Worm (Caenorhabditis elegans) whole organism, young adult: ENCODE data around the gene ZK813.5.

Experiments used
- Y67H2A.10 ChIP-seq: fragments of 200-800 bp; sonication (Bioruptor generic); conservative IDR thresholded peaks from 2 replicates; pipeline ENCODE4 v1.3.6; 2022; ENCODE audit warnings: missing genetic modification reagents, missing genetic modification characterization, missing compliant biosample characterization
- Y95B8A.8 ChIP-seq: fragments of 200-800 bp; sonication (Bioruptor generic); IDR thresholded peaks from 2 replicates; pipeline ENCODE4 v1.3.6; 2022; ENCODE audit warnings: missing genetic modification reagents, missing genetic modification characterization, missing compliant biosample characterization
- dpl-1 ChIP-seq: fragments of 150-350 bp; optimal IDR thresholded peaks from 2 replicates; lab custom pipeline; 2014; ENCODE audit warnings: missing biosample characterization, missing genetic modification reagents, missing genetic modification characterization
- hrde-1 ChIP-seq: sonication (generic microtip); optimal IDR thresholded peaks from 2 replicates; lab custom pipeline; 2016; ENCODE audit warnings: missing genetic modification characterization, mild to moderate bottlenecking, missing compliant biosample characterization, moderate library complexity, missing genotype, missing genetic modification reagents, borderline replicate concordance
- rcor-1 ChIP-seq: fragments of 200-800 bp; sonication (Bioruptor generic); IDR thresholded peaks from 2 replicates; pipeline ENCODE4 v1.3.6; 2022; ENCODE audit warnings: missing genetic modification reagents, missing genetic modification characterization, missing compliant biosample characterization
- repo-1 ChIP-seq: sonication (generic microtip); optimal IDR thresholded peaks from 2 replicates; lab custom pipeline; 2017; ENCODE audit warnings: mild to moderate bottlenecking, missing genetic modification characterization, missing compliant biosample characterization
- sdz-38 ChIP-seq: sonication (generic microtip); optimal IDR thresholded peaks from 2 replicates; lab custom pipeline; 2016; ENCODE audit warnings: missing genotype, missing genetic modification characterization, missing compliant biosample characterization
- sea-2 ChIP-seq: fragments of 200-800 bp; sonication (Bioruptor generic); IDR thresholded peaks from 2 replicates; pipeline ENCODE4 v1.3.6; 2022; ENCODE audit warnings: missing genetic modification characterization, missing compliant biosample characterization
- unc-62 ChIP-seq: fragments of 150-350 bp; optimal IDR thresholded peaks from 2 replicates; lab custom pipeline; 2014; ENCODE audit warnings: missing biosample characterization, missing genetic modification reagents, missing genetic modification characterization

ce11 chrX:3411565-3412022, 39.4 kb downstream of the ZK813.5 start, which contains the start of gene unc-78:
- TF ChIP-seq repo-1 (tag; lab: Kevin White, UChicago): no peak
- TF ChIP-seq sdz-38 (tag; lab: Kevin White, UChicago): no peak
- TF ChIP-seq unc-62: no peak
- no peak for TF ChIP-seq hrde-1 (tag; lab: Kevin White, UChicago)
- no peak for TF ChIP-seq rcor-1 (GFP tag; lab: Robert Waterston, UW)
- no peak for TF ChIP-seq Y67H2A.10 (GFP tag; lab: Robert Waterston, UW)
- no peak for TF ChIP-seq dpl-1 (GFP tag; lab: Kevin White, UChicago)
- no peak for TF ChIP-seq Y95B8A.8 (GFP tag; lab: Robert Waterston, UW)
- TF ChIP-seq sea-2 (GFP tag; lab: Robert Waterston, UW): no peak
